Worm (Caenorhabditis elegans) whole organism, L2 larva: ENCODE results near the gene srh-63.

Source experiments
- C34F6.9 ChIP-seq: fragments of 150-350 bp; optimal IDR thresholded peaks from 2 replicates; lab custom pipeline; 2014; ENCODE audit warnings: missing biosample characterization, missing genetic modification characterization
- F13H6.1 ChIP-seq: sonication (generic microtip); optimal IDR thresholded peaks from 2 replicates; lab custom pipeline; 2016; ENCODE audit warnings: missing genetic modification characterization, missing compliant biosample characterization
- ZK546.5 ChIP-seq: sonication (generic microtip); optimal IDR thresholded peaks from 2 replicates; lab custom pipeline; 2017; ENCODE audit warnings: missing biosample characterization, missing genetic modification characterization
- aly-2 ChIP-seq: fragments of 150-350 bp; optimal IDR thresholded peaks from 2 replicates; lab custom pipeline; 2014; ENCODE audit warnings: missing biosample characterization, missing genetic modification characterization
- ama-1 ChIP-seq: fragments of 150-350 bp; optimal IDR thresholded peaks from 2 replicates; lab custom pipeline; 2018; ENCODE audit warnings: inconsistent platforms
- blmp-1 ChIP-seq: sonication (generic microtip); optimal IDR thresholded peaks from 2 replicates; lab custom pipeline; 2017; ENCODE audit warnings: missing genetic modification characterization, mild to moderate bottlenecking, missing compliant biosample characterization, antibody characterized with exemption, moderate library complexity; ENCODE audit not compliant: insufficient read depth
- ceh-82 ChIP-seq: fragments of 150-350 bp; optimal IDR thresholded peaks from 2 replicates; lab custom pipeline; 2014; ENCODE audit warnings: missing biosample characterization, missing genetic modification characterization
- crh-2 ChIP-seq: sonication (generic microtip); optimal IDR thresholded peaks from 2 replicates; lab custom pipeline; 2017; ENCODE audit warnings: missing biosample characterization, missing genetic modification characterization
- egl-27 ChIP-seq: sonication (generic microtip); optimal IDR thresholded peaks from 3 replicates; lab custom pipeline; 2017; ENCODE audit warnings: missing biosample characterization, missing genetic modification reagents, missing genetic modification characterization
- elt-1 ChIP-seq: fragments of 150-350 bp; optimal IDR thresholded peaks from 2 replicates; lab custom pipeline; 2014; ENCODE audit warnings: missing biosample characterization, missing genetic modification characterization
- elt-3 ChIP-seq: sonication (generic microtip); optimal IDR thresholded peaks from 2 replicates; lab custom pipeline; 2017; ENCODE audit warnings: missing biosample characterization, missing genetic modification characterization
- fos-1 ChIP-seq: fragments of 150-350 bp; optimal IDR thresholded peaks from 2 replicates; lab custom pipeline; 2014; ENCODE audit warnings: missing biosample characterization, missing genetic modification characterization
- lin-11 ChIP-seq: fragments of 150-350 bp; sonication (generic microtip); optimal IDR thresholded peaks from 2 replicates; lab custom pipeline; 2014; ENCODE audit warnings: missing biosample characterization, missing genetic modification characterization, inconsistent platforms, mixed read lengths
- lin-13 ChIP-seq: fragments of 150-350 bp; optimal IDR thresholded peaks from 2 replicates; lab custom pipeline; 2014; ENCODE audit warnings: missing biosample characterization, missing genetic modification reagents, missing genetic modification characterization
- lin-39 ChIP-seq: fragments of 150-350 bp; optimal IDR thresholded peaks from 2 replicates; lab custom pipeline; 2014; ENCODE audit warnings: missing biosample characterization, missing genetic modification reagents, missing genetic modification characterization
- lsy-2 ChIP-seq, 2 experiments: fragments of 150-350 bp in 1 of 2; sonication (generic microtip) in 1 of 2; optimal IDR thresholded peaks; 2 replicates each; lab custom pipeline; 2014 to 2017; ENCODE audit warnings: missing biosample characterization in 2 of 2, missing genetic modification characterization in 2 of 2
- mbf-1 ChIP-seq: sonication (generic microtip); optimal IDR thresholded peaks from 2 replicates; lab custom pipeline; 2017; ENCODE audit warnings: missing biosample characterization, missing genetic modification characterization
- mdl-1 ChIP-seq, 2 experiments: fragments of 150-350 bp in 1 of 2; sonication (generic microtip) in 1 of 2; optimal IDR thresholded peaks; 2 replicates each; lab custom pipeline; 2017; ENCODE audit warnings: missing biosample characterization in 2 of 2, missing genetic modification characterization in 2 of 2
- nhr-10 ChIP-seq: sonication (generic microtip); optimal IDR thresholded peaks from 2 replicates; lab custom pipeline; 2017; ENCODE audit warnings: missing biosample characterization, missing genetic modification characterization
- nhr-11 ChIP-seq: fragments of 150-350 bp; optimal IDR thresholded peaks from 2 replicates; lab custom pipeline; 2014; ENCODE audit warnings: missing biosample characterization, missing genetic modification characterization
- nhr-12 ChIP-seq: fragments of 150-350 bp; optimal IDR thresholded peaks from 2 replicates; lab custom pipeline; 2014; ENCODE audit warnings: missing biosample characterization, missing genetic modification characterization
- nhr-129 ChIP-seq: fragments of 150-350 bp; optimal IDR thresholded peaks from 2 replicates; lab custom pipeline; 2014; ENCODE audit warnings: missing biosample characterization, missing genetic modification characterization
- nhr-21 ChIP-seq: fragments of 150-350 bp; optimal IDR thresholded peaks from 2 replicates; lab custom pipeline; 2014; ENCODE audit warnings: missing biosample characterization, missing genetic modification characterization
- nhr-23 ChIP-seq: fragments of 150-350 bp; optimal IDR thresholded peaks from 2 replicates; lab custom pipeline; 2014; ENCODE audit warnings: missing biosample characterization, missing genetic modification reagents, missing genetic modification characterization
- nhr-25 ChIP-seq: fragments of 150-350 bp; sonication (generic microtip); optimal IDR thresholded peaks from 3 replicates; lab custom pipeline; 2014; ENCODE audit warnings: missing biosample characterization, missing genetic modification characterization
- nhr-77 ChIP-seq: fragments of 150-350 bp; optimal IDR thresholded peaks from 2 replicates; lab custom pipeline; 2014; ENCODE audit warnings: missing biosample characterization, missing genetic modification characterization
- peb-1 ChIP-seq: fragments of 150-350 bp; optimal IDR thresholded peaks from 2 replicates; lab custom pipeline; 2014; ENCODE audit warnings: missing biosample characterization, missing genetic modification characterization
- sem-4 ChIP-seq: fragments of 150-350 bp; optimal IDR thresholded peaks from 2 replicates; lab custom pipeline; 2014; ENCODE audit warnings: missing biosample characterization, missing genetic modification reagents, missing genetic modification characterization
- skn-1 ChIP-seq: sonication (generic microtip); optimal IDR thresholded peaks from 2 replicates; lab custom pipeline; 2017; ENCODE audit warnings: missing biosample characterization, missing genetic modification characterization
- sma-3 ChIP-seq: sonication (generic microtip); optimal IDR thresholded peaks from 2 replicates; lab custom pipeline; 2016; ENCODE audit warnings: missing genetic modification reagents, missing genetic modification characterization, missing compliant biosample characterization
- sma-9 ChIP-seq, 2 experiments: fragments of 150-350 bp in 1 of 2; sonication (generic microtip) in 1 of 2; optimal IDR thresholded peaks; 2 replicates each; lab custom pipeline; 2014 to 2016; ENCODE audit warnings: missing genetic modification characterization in 2 of 2, mild to moderate bottlenecking in 1 of 2, missing biosample characterization in 1 of 2, missing compliant biosample characterization in 1 of 2, missing genetic modification reagents in 1 of 2, moderate library complexity in 1 of 2
- snpc-4 ChIP-seq: fragments of 150-350 bp; optimal IDR thresholded peaks from 2 replicates; lab custom pipeline; 2014; ENCODE audit warnings: missing biosample characterization, missing genetic modification characterization
- unc-39 ChIP-seq: fragments of 150-350 bp; optimal IDR thresholded peaks from 2 replicates; lab custom pipeline; 2014; ENCODE audit warnings: missing biosample characterization, missing genetic modification characterization
- unc-55 ChIP-seq: fragments of 150-350 bp; sonication (generic microtip); optimal IDR thresholded peaks from 3 replicates; lab custom pipeline; 2014; ENCODE audit warnings: missing biosample characterization, missing genetic modification reagents, missing genetic modification characterization
- unc-62 ChIP-seq: fragments of 150-350 bp; optimal IDR thresholded peaks from 2 replicates; lab custom pipeline; 2014; ENCODE audit warnings: missing biosample characterization, missing genetic modification reagents, missing genetic modification characterization
- zag-1 ChIP-seq: fragments of 150-350 bp; optimal IDR thresholded peaks from 2 replicates; lab custom pipeline; 2014; ENCODE audit warnings: missing biosample characterization, missing genetic modification characterization
- ztf-11 ChIP-seq: sonication (generic microtip); optimal IDR thresholded peaks from 2 replicates; lab custom pipeline; 2017; ENCODE audit warnings: missing biosample characterization, missing genetic modification characterization

Gene srh-63

DNA sequence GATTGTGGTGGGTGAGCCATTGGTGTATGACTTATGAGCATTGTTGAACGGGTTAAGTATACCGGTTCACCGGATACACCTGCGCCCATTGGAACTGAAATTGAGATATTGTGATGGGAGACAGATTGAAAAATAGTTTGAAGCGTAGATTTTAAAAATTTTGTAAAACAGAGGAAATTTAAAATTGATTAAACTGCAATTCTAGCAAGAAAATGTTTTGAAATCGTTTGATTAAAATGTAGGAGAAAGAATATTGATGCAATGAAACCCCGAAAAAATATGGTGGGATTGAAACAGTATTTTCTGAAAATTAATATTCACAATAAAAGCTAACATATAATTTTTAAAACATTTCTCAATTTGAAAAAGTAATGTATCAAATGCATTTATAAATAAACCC is 31.1 kb downstream of the srh-63 start, which contains the start of gene Y57G11B.6:
Gene Y57G11B.6 (minus strand): TSS at position 101 of the 400 bp plus-strand sequence.
- no peak for TF ChIP-seq peb-1
- TF ChIP-seq, all 48 proteins: peak for 0

DNA sequence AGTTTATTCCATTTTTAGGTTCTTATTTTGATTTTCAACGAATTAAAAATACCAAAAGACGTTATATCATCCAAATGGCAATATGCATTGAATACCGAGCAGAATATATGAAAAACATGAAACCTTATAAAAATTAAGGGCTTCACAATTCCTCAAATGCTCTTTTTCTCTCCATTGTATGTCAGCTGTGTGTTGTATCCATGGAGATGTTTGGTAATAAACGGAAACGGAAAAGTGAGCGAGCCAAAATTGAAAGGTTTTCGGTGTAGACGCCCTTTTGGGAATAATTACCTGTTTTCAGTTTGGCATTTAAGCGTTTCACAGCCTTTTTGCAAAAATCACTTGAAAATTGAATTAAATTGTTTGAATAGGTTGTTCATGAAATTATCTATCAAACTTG is 34.0 kb downstream of the srh-63 start:
- TF ChIP-seq lsy-2 (tag; optimal IDR thresholded peaks at IDR 0.05; lab: Kevin White, UChicago) = no peak
- TF ChIP-seq sma-3 (GFP tag; lab: Kevin White, UChicago) = no peak
- TF ChIP-seq C34F6.9 = no peak
- no peak for TF ChIP-seq fos-1 (tag; lab: Kevin White, UChicago)
- no peak for TF ChIP-seq ztf-11 (tag; lab: Kevin White, UChicago)
- TF ChIP-seq mdl-1 (tag; optimal IDR thresholded peaks at IDR 0.05; lab: Kevin White, UChicago) = no peak
- TF ChIP-seq lin-11 (tag; lab: Kevin White, UChicago) = no peak
- no peak for TF ChIP-seq egl-27
- no peak for TF ChIP-seq nhr-10 (tag; lab: Kevin White, UChicago)
- TF ChIP-seq nhr-129 (tag; lab: Kevin White, UChicago) = no peak
- no peak for TF ChIP-seq peb-1
- no peak for TF ChIP-seq mbf-1
- TF ChIP-seq skn-1 (tag; lab: Kevin White, UChicago) = no peak
- no peak for TF ChIP-seq blmp-1 (tag; lab: Kevin White, UChicago)
- TF ChIP-seq ama-1 = no peak

DNA sequence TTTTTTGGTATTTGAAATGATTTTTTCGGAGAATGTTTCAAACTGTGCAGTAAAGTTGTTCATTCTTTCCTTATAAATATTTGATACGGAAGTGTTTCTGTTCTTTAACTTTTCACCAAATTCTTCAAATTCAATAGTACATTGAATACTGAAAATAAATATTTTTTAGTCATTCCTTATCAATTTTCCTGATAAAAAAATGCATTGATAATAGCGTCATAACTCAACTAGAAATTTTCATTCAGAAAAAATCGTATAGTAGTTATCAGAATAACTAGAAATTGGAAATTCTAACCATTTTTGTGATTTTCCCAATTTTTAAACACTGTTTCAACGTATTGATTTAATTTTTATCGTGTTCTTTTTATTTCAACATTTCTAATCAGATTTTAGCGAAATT is 35.6 kb downstream of the srh-63 start:
- TF ChIP-seq fos-1 (tag; lab: Kevin White, UChicago) = peak; percentile 51
- no peak for TF ChIP-seq lin-39 (tag; lab: Kevin White, UChicago)
- no peak for TF ChIP-seq unc-39 (tag; lab: Kevin White, UChicago)
- no peak for TF ChIP-seq nhr-11 (tag; lab: Kevin White, UChicago)

DNA sequence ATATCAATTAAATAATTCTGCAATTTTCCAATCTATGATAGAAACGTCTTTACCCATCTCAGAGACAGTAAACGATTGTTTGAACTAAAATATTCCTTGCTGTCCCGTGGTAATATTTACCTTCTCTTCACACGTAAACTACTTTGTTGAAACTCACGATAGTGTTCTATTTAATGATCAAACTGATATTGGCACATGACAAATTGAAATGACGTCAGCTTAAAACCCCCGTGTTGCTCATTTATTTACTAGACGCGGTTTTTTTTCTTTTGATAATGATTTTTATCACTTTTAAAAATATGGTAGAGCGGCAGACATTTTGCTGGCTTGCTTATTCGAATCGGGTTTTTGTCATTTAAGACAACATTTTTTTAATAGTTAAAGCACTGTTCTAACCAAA is 38.0 kb downstream of the srh-63 start:
- TF ChIP-seq nhr-23 (tag; lab: Kevin White, UChicago) (no peak), egl-27 (no peak), nhr-21 (no peak), mbf-1 (no peak), unc-62 (GFP tag; lab: Kevin White, UChicago) (no peak), nhr-25 (tag; lab: Kevin White, UChicago) (no peak), nhr-77 (tag; lab: Kevin White, UChicago) (no peak), aly-2 (tag; lab: Kevin White, UChicago) (no peak), crh-2 (tag; lab: Kevin White, UChicago) (peak; percentile 13), snpc-4 (tag; lab: Kevin White, UChicago) (peak; percentile 2), sma-9 (GFP tag; optimal IDR thresholded peaks at IDR 0.05; lab: Kevin White, UChicago) (no peak), sma-9 (tag; optimal IDR thresholded peaks at IDR 0.05; lab: Kevin White, UChicago) (no peak)

DNA sequence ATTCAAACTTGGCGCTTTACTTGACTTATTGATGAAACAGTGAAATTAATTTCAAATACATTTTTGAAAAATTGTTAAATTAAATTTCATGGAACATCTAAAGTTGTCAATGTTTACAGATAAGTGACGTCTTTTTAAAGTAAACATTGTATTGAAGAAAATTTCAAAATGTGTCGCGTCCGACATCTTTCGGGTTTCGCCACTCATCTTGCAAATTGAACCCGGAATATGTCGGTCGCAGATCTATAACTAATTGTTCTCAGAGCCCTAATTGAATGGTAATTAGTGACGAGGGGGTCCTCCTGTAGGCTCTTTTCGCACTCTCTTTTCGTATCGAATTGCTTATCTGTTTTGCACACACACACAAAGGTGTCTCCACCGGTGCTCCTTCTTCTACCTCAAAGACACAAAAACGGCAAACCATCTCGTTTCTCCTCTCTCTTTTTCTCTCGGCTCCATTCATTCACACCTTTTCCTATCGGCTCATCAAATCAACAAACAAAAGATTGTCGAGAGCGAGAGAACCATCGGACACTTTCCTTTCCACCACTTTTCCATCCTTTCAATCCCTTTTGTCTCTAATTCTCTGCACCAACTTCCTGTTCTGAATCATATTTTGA is 39.1 kb downstream of the srh-63 start:
- TF ChIP-seq nhr-12 = no peak
- TF ChIP-seq ama-1 = no peak
- TF ChIP-seq lin-39 (tag; lab: Kevin White, UChicago) = no peak
- TF ChIP-seq C34F6.9 = no peak
- peak; percentile 9 for TF ChIP-seq F13H6.1 (tag; lab: Kevin White, UChicago)
- no peak for TF ChIP-seq skn-1 (tag; lab: Kevin White, UChicago)
- TF ChIP-seq zag-1 = no peak
- no peak for TF ChIP-seq lin-11 (tag; lab: Kevin White, UChicago)
- no peak for TF ChIP-seq sem-4 (tag; lab: Kevin White, UChicago)
- TF ChIP-seq sma-3 (GFP tag; lab: Kevin White, UChicago) = no peak
- no peak for TF ChIP-seq unc-62 (GFP tag; lab: Kevin White, UChicago)
- TF ChIP-seq ceh-82 = no peak
- no peak for TF ChIP-seq lin-13
- no peak for TF ChIP-seq ztf-11 (tag; lab: Kevin White, UChicago)
- TF ChIP-seq elt-1 (tag; lab: Kevin White, UChicago) = no peak
- no peak for TF ChIP-seq nhr-10 (tag; lab: Kevin White, UChicago)
- peak; percentile 19 for TF ChIP-seq fos-1 (tag; lab: Kevin White, UChicago)
- peak; percentile 50 for TF ChIP-seq nhr-129 (tag; lab: Kevin White, UChicago)
- no peak for TF ChIP-seq unc-39 (tag; lab: Kevin White, UChicago)
- peak; percentile 25 for TF ChIP-seq snpc-4 (tag; lab: Kevin White, UChicago)
- TF ChIP-seq sma-9 (GFP tag; optimal IDR thresholded peaks at IDR 0.05; lab: Kevin White, UChicago) = no peak
- TF ChIP-seq sma-9 (tag; optimal IDR thresholded peaks at IDR 0.05; lab: Kevin White, UChicago) = no peak
- TF ChIP-seq mbf-1 = no peak
- no peak for TF ChIP-seq unc-55 (GFP tag; lab: Kevin White, UChicago)
- no peak for TF ChIP-seq ZK546.5 (tag; lab: Kevin White, UChicago)
- no peak for TF ChIP-seq elt-3 (tag; lab: Kevin White, UChicago)
